Fruit fly (Drosophila melanogaster) whole organism, embryonic: ENCODE results near the gene pasi2.
A peak's percentile ranks its signal among the peaks of the same experiment; 100 is the strongest.

Source experiments
- Asciz ChIP-seq: fragments of 200-800 bp; sonication (Bioruptor generic); optimal IDR thresholded peaks from 2 replicates; lab custom pipeline; 2017; ENCODE audit warnings: missing biosample characterization, mild to moderate bottlenecking, missing genetic modification characterization, missing genetic modification reagents
- Bteb2 ChIP-seq: fragments of 200-800 bp; sonication (Bioruptor generic); optimal IDR thresholded peaks from 2 replicates; lab custom pipeline; 2016; ENCODE audit warnings: missing biosample characterization, missing genetic modification characterization
- CG10366 ChIP-seq: fragments of 200-800 bp; sonication (Bioruptor generic); IDR thresholded peaks from 2 replicates; pipeline ENCODE4 v1.3.6; 2022; ENCODE audit warnings: missing biosample characterization, missing genetic modification characterization
- CG10543 ChIP-seq: fragments of 200-800 bp; sonication (Bioruptor generic); optimal IDR thresholded peaks from 3 replicates; lab custom pipeline; 2017; ENCODE audit warnings: missing biosample characterization, mild to moderate bottlenecking, missing genetic modification characterization, moderate library complexity
- CG10979 ChIP-seq: fragments of 200-800 bp; sonication (Bioruptor generic); optimal IDR thresholded peaks from 2 replicates; lab custom pipeline; 2018; ENCODE audit warnings: missing biosample characterization, mild to moderate bottlenecking, missing genetic modification characterization, moderate library complexity
- CG11085 ChIP-seq: fragments of 200-800 bp; sonication (Bioruptor generic); IDR thresholded peaks from 2 replicates; pipeline ENCODE4 v1.3.6; 2022; ENCODE audit warnings: missing biosample characterization, missing genetic modification characterization
- CG12744 ChIP-seq: fragments of 200-800 bp; sonication (Bioruptor generic); optimal IDR thresholded peaks from 2 replicates; lab custom pipeline; 2016; ENCODE audit warnings: missing biosample characterization, missing genetic modification characterization
- CG16779 ChIP-seq: fragments of 200-800 bp; sonication (Bioruptor generic); IDR thresholded peaks from 2 replicates; pipeline ENCODE4 v1.3.6; 2022; ENCODE audit warnings: missing biosample characterization, missing genetic modification characterization
- CG17328 ChIP-seq: fragments of 200-800 bp; sonication (Bioruptor generic); IDR thresholded peaks from 2 replicates; pipeline ENCODE4 v1.3.6; 2022; ENCODE audit warnings: missing biosample characterization, missing genetic modification characterization
- CG3065 ChIP-seq: fragments of 200-800 bp; sonication (Bioruptor generic); optimal IDR thresholded peaks from 2 replicates; lab custom pipeline; 2016; ENCODE audit warnings: missing biosample characterization, missing genetic modification characterization
- CG34224 ChIP-seq: fragments of 200-800 bp; sonication (Bioruptor generic); IDR thresholded peaks from 3 replicates; pipeline ENCODE4 v1.3.6; 2022; ENCODE audit warnings: missing biosample characterization, missing genetic modification characterization; ENCODE audit not compliant: partially characterized antibody
- CG4404 ChIP-seq: fragments of 200-800 bp; sonication (Bioruptor generic); IDR thresholded peaks from 2 replicates; pipeline ENCODE4 v1.3.6; 2022; ENCODE audit warnings: missing biosample characterization, missing genetic modification characterization
- CG4730 ChIP-seq: fragments of 200-800 bp; sonication (Bioruptor generic); IDR thresholded peaks from 2 replicates; pipeline ENCODE4 v1.3.6; 2022; ENCODE audit warnings: missing biosample characterization, missing genetic modification characterization
- CG6854 ChIP-seq: fragments of 200-800 bp; sonication (Bioruptor generic); optimal IDR thresholded peaks from 3 replicates; lab custom pipeline; 2017; ENCODE audit warnings: missing biosample characterization, mild to moderate bottlenecking, missing genetic modification characterization
- CG8944 ChIP-seq: fragments of 200-800 bp; sonication (Bioruptor generic); optimal IDR thresholded peaks from 3 replicates; lab custom pipeline; 2016; ENCODE audit warnings: missing biosample characterization, missing genetic modification characterization
- CG9932 ChIP-seq: fragments of 200-800 bp; sonication (Bioruptor generic); IDR thresholded peaks from 2 replicates; pipeline ENCODE4 v1.3.6; 2022; ENCODE audit warnings: missing biosample characterization, missing genetic modification characterization
- D19A ChIP-seq: fragments of 200-800 bp; optimal IDR thresholded peaks from 3 replicates; lab custom pipeline; 2019; ENCODE audit warnings: missing biosample characterization, mild to moderate bottlenecking, missing genetic modification characterization, moderate library complexity
- Dbx ChIP-seq: fragments of 200-800 bp; sonication (Bioruptor generic); IDR thresholded peaks from 3 replicates; pipeline ENCODE4 v1.3.6; 2022; ENCODE audit warnings: missing biosample characterization, missing genetic modification characterization
- Dip3 ChIP-seq: fragments of 200-800 bp; sonication (Bioruptor generic); optimal IDR thresholded peaks from 3 replicates; lab custom pipeline; 2016; ENCODE audit warnings: missing biosample characterization, missing genetic modification characterization
- E2f2 ChIP-seq: fragments of 200-800 bp; sonication (Bioruptor generic); IDR thresholded peaks from 2 replicates; pipeline ENCODE4 v1.3.6; 2022; ENCODE audit warnings: missing biosample characterization, missing genetic modification characterization
- Fer1 ChIP-seq: fragments of 200-800 bp; sonication (Bioruptor generic); optimal IDR thresholded peaks from 2 replicates; lab custom pipeline; 2017; ENCODE audit warnings: missing biosample characterization, mild to moderate bottlenecking, missing genetic modification characterization
- Hsf ChIP-seq: fragments of 200-800 bp; sonication (Bioruptor generic); optimal IDR thresholded peaks from 3 replicates; lab custom pipeline; 2016; ENCODE audit warnings: missing biosample characterization, missing genetic modification characterization
- Lpt ChIP-seq: fragments of >200 bp; optimal IDR thresholded peaks from 2 replicates; lab custom pipeline; 2018; ENCODE audit warnings: missing biosample characterization, missing genetic modification characterization
- MESR4 ChIP-seq: fragments of 200-800 bp; sonication (Bioruptor generic); optimal IDR thresholded peaks from 2 replicates; lab custom pipeline; 2018; ENCODE audit warnings: missing biosample characterization, mild to moderate bottlenecking, missing genetic modification characterization, moderate library complexity
- MTF-1 ChIP-seq: fragments of 200-800 bp; sonication (Bioruptor generic); optimal IDR thresholded peaks from 2 replicates; lab custom pipeline; 2018; ENCODE audit warnings: missing biosample characterization, mild to moderate bottlenecking, missing genetic modification characterization, borderline replicate concordance
- Mes4 ChIP-seq: fragments of 200-800 bp; sonication (Bioruptor generic); optimal IDR thresholded peaks from 2 replicates; lab custom pipeline; 2016; ENCODE audit warnings: missing biosample characterization, missing genetic modification characterization
- Oli ChIP-seq: fragments of 200-800 bp; sonication (Bioruptor generic); optimal IDR thresholded peaks from 2 replicates; lab custom pipeline; 2018; ENCODE audit warnings: missing biosample characterization, mild to moderate bottlenecking, missing genetic modification characterization, moderate library complexity
- Opbp ChIP-seq: fragments of 200-800 bp; sonication (Bioruptor generic); IDR thresholded peaks from 3 replicates; pipeline ENCODE4 v1.3.6; 2022; ENCODE audit warnings: missing biosample characterization, missing genetic modification characterization; ENCODE audit not compliant: partially characterized antibody
- Stat92E ChIP-seq, 3 experiments: fragments of >200 bp in 2 of 3; fragments of 200-800 bp in 1 of 3; sonication (Bioruptor generic) in 1 of 3; optimal IDR thresholded peaks; 2 replicates each; lab custom pipeline; 2017 to 2019; ENCODE audit warnings: missing biosample characterization in 3 of 3, missing genetic modification characterization in 3 of 3, mild to moderate bottlenecking in 1 of 3, moderate library complexity in 1 of 3
- Usf ChIP-seq: fragments of 200-800 bp; sonication (Bioruptor generic); optimal IDR thresholded peaks from 2 replicates; lab custom pipeline; 2017; ENCODE audit warnings: missing genotype, missing biosample characterization, missing genetic modification characterization
- ap ChIP-seq: fragments of 200-800 bp; sonication (Bioruptor generic); IDR thresholded peaks from 2 replicates; pipeline ENCODE4 v1.3.6; 2022; ENCODE audit warnings: missing biosample characterization, missing genetic modification characterization
- ash1 ChIP-seq: fragments of 200-800 bp; sonication (Bioruptor generic); optimal IDR thresholded peaks from 2 replicates; lab custom pipeline; 2018; ENCODE audit warnings: missing biosample characterization, mild to moderate bottlenecking, missing genetic modification characterization
- cato ChIP-seq: fragments of 200-800 bp; sonication (Bioruptor generic); optimal IDR thresholded peaks from 2 replicates; lab custom pipeline; 2016; ENCODE audit warnings: missing biosample characterization, missing genetic modification characterization, borderline replicate concordance
- caup ChIP-seq: fragments of 200-800 bp; sonication (Bioruptor generic); optimal IDR thresholded peaks from 3 replicates; lab custom pipeline; 2017; ENCODE audit warnings: missing biosample characterization, mild to moderate bottlenecking, missing genetic modification characterization, moderate library complexity; ENCODE audit not compliant: severe bottlenecking
- chn ChIP-seq: fragments of 200-800 bp; sonication (Bioruptor generic); optimal IDR thresholded peaks from 2 replicates; lab custom pipeline; 2016; ENCODE audit warnings: missing biosample characterization, missing genetic modification characterization
- crc ChIP-seq: fragments of 200-800 bp; sonication (Bioruptor generic); optimal IDR thresholded peaks from 2 replicates; lab custom pipeline; 2016; ENCODE audit warnings: missing biosample characterization, missing genetic modification characterization
- croc ChIP-seq: fragments of 200-800 bp; sonication (Bioruptor generic); conservative IDR thresholded peaks from 3 replicates; pipeline ENCODE4 v1.3.6; 2022; ENCODE audit warnings: missing biosample characterization, missing genetic modification characterization
- disco-r ChIP-seq: fragments of 200-800 bp; sonication (Bioruptor generic); optimal IDR thresholded peaks from 2 replicates; lab custom pipeline; 2016; ENCODE audit warnings: missing biosample characterization, missing genetic modification characterization
- esg ChIP-seq: fragments of 200-800 bp; sonication (Bioruptor generic); conservative IDR thresholded peaks from 2 replicates; pipeline ENCODE4 v1.3.6; 2022; ENCODE audit warnings: missing biosample characterization, missing genetic modification characterization
- gsb-n ChIP-seq: fragments of 200-800 bp; sonication (Bioruptor generic); optimal IDR thresholded peaks from 3 replicates; lab custom pipeline; 2018; ENCODE audit warnings: missing biosample characterization, mild to moderate bottlenecking, missing genetic modification characterization
- h ChIP-seq: fragments of >200 bp; optimal IDR thresholded peaks from 2 replicates; lab custom pipeline; 2017
- ham ChIP-seq: fragments of 200-800 bp; sonication (Bioruptor generic); IDR thresholded peaks from 2 replicates; pipeline ENCODE4 v1.3.6; 2022; ENCODE audit warnings: missing biosample characterization, missing genetic modification characterization
- ken ChIP-seq: fragments of 200-800 bp; sonication (Bioruptor generic); IDR thresholded peaks from 3 replicates; pipeline ENCODE4 v1.3.6; 2022; ENCODE audit warnings: missing biosample characterization, missing genetic modification characterization
- mld ChIP-seq: fragments of 200-800 bp; sonication (Bioruptor generic); IDR thresholded peaks from 3 replicates; pipeline ENCODE4 v1.3.6; 2022; ENCODE audit warnings: missing biosample characterization, missing genetic modification characterization; ENCODE audit not compliant: partially characterized antibody
- repo ChIP-seq: fragments of 200-800 bp; sonication (Bioruptor generic); optimal IDR thresholded peaks from 2 replicates; lab custom pipeline; 2016; ENCODE audit warnings: missing biosample characterization, missing genetic modification characterization
- slou ChIP-seq: fragments of 200-800 bp; sonication (Bioruptor generic); optimal IDR thresholded peaks from 3 replicates; lab custom pipeline; 2016; ENCODE audit warnings: missing biosample characterization, missing genetic modification characterization
- slp2 ChIP-seq: fragments of 200-800 bp; sonication (Bioruptor generic); optimal IDR thresholded peaks from 2 replicates; lab custom pipeline; 2016; ENCODE audit warnings: missing biosample characterization, missing genetic modification characterization
- ssp ChIP-seq: fragments of 200-800 bp; sonication (Bioruptor generic); IDR thresholded peaks from 2 replicates; pipeline ENCODE4 v1.3.6; 2022; ENCODE audit warnings: missing biosample characterization, missing genetic modification characterization
- tin ChIP-seq: fragments of 200-800 bp; sonication (Bioruptor generic); optimal IDR thresholded peaks from 3 replicates; lab custom pipeline; 2016; ENCODE audit warnings: missing biosample characterization, missing genetic modification characterization
- zen ChIP-seq: fragments of 200-800 bp; sonication (Bioruptor generic); optimal IDR thresholded peaks from 3 replicates; lab custom pipeline; 2018; ENCODE audit warnings: missing biosample characterization, mild to moderate bottlenecking, missing genetic modification characterization, moderate library complexity

The pasi2 gene

DNA sequence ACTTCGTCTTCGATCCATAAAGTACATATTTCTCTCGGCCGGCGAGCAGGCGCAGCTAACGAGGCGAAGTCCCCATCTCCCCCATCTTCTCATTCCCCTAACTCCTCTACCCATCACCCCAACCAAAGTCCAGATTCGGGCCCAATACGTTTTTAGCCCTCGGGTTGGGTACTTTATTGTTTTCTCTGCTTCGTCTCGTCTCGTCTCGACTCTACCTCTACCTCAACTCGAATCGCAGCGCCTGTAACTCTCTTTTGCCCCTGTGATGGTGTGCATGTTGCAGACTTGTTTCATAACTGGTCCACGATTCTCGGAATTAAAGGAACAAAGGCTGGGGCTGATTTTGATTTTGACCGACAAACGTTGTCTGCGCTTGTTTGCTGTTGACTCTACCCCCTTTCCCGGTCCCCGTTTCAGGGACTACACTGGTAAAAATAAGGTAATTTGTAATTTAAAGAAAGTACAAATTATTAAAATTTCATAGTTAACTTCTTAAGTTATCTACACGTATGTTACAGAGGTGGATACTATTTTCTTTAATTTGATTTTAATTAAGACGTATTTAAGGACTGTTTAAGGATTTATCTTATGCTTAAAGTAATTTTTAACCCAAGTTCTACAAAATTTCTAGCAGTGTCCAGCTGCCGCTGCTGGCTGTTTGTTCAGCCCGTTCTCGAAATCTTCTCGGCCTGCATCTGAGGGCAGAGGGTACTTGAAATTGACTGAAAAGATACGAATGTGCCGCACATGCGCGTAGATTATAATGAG, 43.9 kb downstream of the pasi2 start (continued):
- no peak for TF ChIP-seq Dbx
- no peak for TF ChIP-seq ap
- TF ChIP-seq CG4404, result peak; percentile 80
- no peak for TF ChIP-seq CG34224 (GFP tag; lab: Robert Waterston, UW)
- TF ChIP-seq CG12744 (GFP tag; lab: Kevin White, UChicago), result no peak
- no peak for TF ChIP-seq CG4730 (GFP tag; lab: Robert Waterston, UW)
- TF ChIP-seq tin (GFP tag; lab: Kevin White, UChicago), result peak; percentile 54
- TF ChIP-seq CG17328, result peak; percentile 50
- TF ChIP-seq ham, result no peak
- TF ChIP-seq h (lab: Kevin White, UChicago), result no peak
- TF ChIP-seq Mes4 (GFP tag; lab: Kevin White, UChicago), result no peak
- TF ChIP-seq MTF-1, result no peak
- peak; percentile 6 for TF ChIP-seq CG10543 (GFP tag; lab: Kevin White, UChicago)
- TF ChIP-seq chn, result peak; percentile 9
- peak; percentile 80 for TF ChIP-seq gsb-n (tag; lab: Kevin White, UChicago)
- TF ChIP-seq MESR4, result no peak
- peak; percentile 54; the same call in 2 of the 3 replicates for TF ChIP-seq croc
- TF ChIP-seq CG10366, result no peak
- no peak for TF ChIP-seq CG11085 (GFP tag; lab: Robert Waterston, UW)
- TF ChIP-seq CG16779 (GFP tag; lab: Robert Waterston, UW), result no peak
- TF ChIP-seq CG10979 (tag; lab: Kevin White, UChicago), result peak; percentile 87
- no peak for TF ChIP-seq Lpt (GFP tag; lab: Kevin White, UChicago)
- TF ChIP-seq caup (GFP tag; lab: Kevin White, UChicago), result no peak
- TF ChIP-seq Stat92E (GFP tag; optimal IDR thresholded peaks at IDR 0.05; lab: Kevin White, UChicago), result peak in 1 of 3 experiments; percentile 99
- TF ChIP-seq repo, result no peak
- no peak for TF ChIP-seq crc (GFP tag; lab: Kevin White, UChicago)
- no peak for TF ChIP-seq E2f2 (GFP tag; lab: Robert Waterston, UW)
- no peak for TF ChIP-seq Dip3 (GFP tag; lab: Kevin White, UChicago)
- TF ChIP-seq ken (GFP tag; lab: Robert Waterston, UW), result no peak
- TF ChIP-seq ash1 (GFP tag; lab: Kevin White, UChicago), result no peak
- TF ChIP-seq CG6854 (GFP tag; lab: Kevin White, UChicago), result no peak
- TF ChIP-seq slou (GFP tag; lab: Kevin White, UChicago), result no peak
- no peak for TF ChIP-seq cato
- TF ChIP-seq esg (GFP tag; lab: Robert Waterston, UW), result no peak
- TF ChIP-seq CG3065 (GFP tag; lab: Kevin White, UChicago), result peak; percentile 6
- no peak for TF ChIP-seq ssp (GFP tag; lab: Robert Waterston, UW)
- no peak for TF ChIP-seq slp2 (GFP tag; lab: Kevin White, UChicago)
- no peak for TF ChIP-seq Opbp (GFP tag; lab: Robert Waterston, UW)
- no peak for TF ChIP-seq Hsf (GFP tag; lab: Kevin White, UChicago)
- no peak for TF ChIP-seq disco-r (GFP tag; lab: Kevin White, UChicago)
- peak; percentile 32 for TF ChIP-seq Fer1 (GFP tag; lab: Kevin White, UChicago)
- TF ChIP-seq CG8944, result no peak
- TF ChIP-seq Oli (tag; lab: Kevin White, UChicago), result peak; percentile 62
- TF ChIP-seq Asciz (GFP tag; lab: Kevin White, UChicago), result no peak
- peak; percentile 81 for TF ChIP-seq D19A (tag; lab: Kevin White, UChicago)
- TF ChIP-seq zen (tag; lab: Kevin White, UChicago), result peak; percentile 71
- no peak for TF ChIP-seq mld (GFP tag; lab: Robert Waterston, UW)
- no peak for TF ChIP-seq Bteb2 (GFP tag; lab: Kevin White, UChicago)
- TF ChIP-seq Usf (GFP tag; lab: Kevin White, UChicago), result peak; percentile 39
- TF ChIP-seq CG9932, result no peak
